Worm (Caenorhabditis elegans) whole organism, L2 larva: Measurements from ENCODE around the gene glt-4.

ENCODE experiments used
- C34F6.9 ChIP-seq: fragments of 150-350 bp; optimal IDR thresholded peaks from 2 replicates; lab custom pipeline; 2014; ENCODE audit warnings: missing biosample characterization, missing genetic modification characterization
- F13H6.1 ChIP-seq: sonication (generic microtip); optimal IDR thresholded peaks from 2 replicates; lab custom pipeline; 2016; ENCODE audit warnings: missing genetic modification characterization, missing compliant biosample characterization
- R02D3.7 ChIP-seq: fragments of 150-350 bp; optimal IDR thresholded peaks from 2 replicates; lab custom pipeline; 2014; ENCODE audit warnings: missing biosample characterization, missing genetic modification characterization
- Y55F3AM.14 ChIP-seq: fragments of 200-800 bp; sonication (Bioruptor generic); optimal IDR thresholded peaks from 2 replicates; lab custom pipeline; 2018; ENCODE audit warnings: mild to moderate bottlenecking, missing genetic modification characterization, missing compliant biosample characterization
- ZK546.5 ChIP-seq: sonication (generic microtip); optimal IDR thresholded peaks from 2 replicates; lab custom pipeline; 2017; ENCODE audit warnings: missing biosample characterization, missing genetic modification characterization
- alr-1 ChIP-seq: fragments of 150-350 bp; optimal IDR thresholded peaks from 2 replicates; lab custom pipeline; 2014; ENCODE audit warnings: missing biosample characterization, missing genetic modification characterization
- ceh-16 ChIP-seq: fragments of 150-350 bp; optimal IDR thresholded peaks from 2 replicates; lab custom pipeline; 2014; ENCODE audit warnings: missing biosample characterization, missing genetic modification characterization
- ceh-82 ChIP-seq: fragments of 150-350 bp; optimal IDR thresholded peaks from 2 replicates; lab custom pipeline; 2014; ENCODE audit warnings: missing biosample characterization, missing genetic modification characterization
- egl-27 ChIP-seq: sonication (generic microtip); optimal IDR thresholded peaks from 3 replicates; lab custom pipeline; 2017; ENCODE audit warnings: missing biosample characterization, missing genetic modification reagents, missing genetic modification characterization
- elt-3 ChIP-seq: sonication (generic microtip); optimal IDR thresholded peaks from 2 replicates; lab custom pipeline; 2017; ENCODE audit warnings: missing biosample characterization, missing genetic modification characterization
- gmeb-1 ChIP-seq: fragments of 150-350 bp; optimal IDR thresholded peaks from 2 replicates; lab custom pipeline; 2014; ENCODE audit warnings: missing biosample characterization, missing genetic modification characterization
- lin-13 ChIP-seq: fragments of 150-350 bp; optimal IDR thresholded peaks from 2 replicates; lab custom pipeline; 2014; ENCODE audit warnings: missing biosample characterization, missing genetic modification reagents, missing genetic modification characterization
- lin-39 ChIP-seq: fragments of 150-350 bp; optimal IDR thresholded peaks from 2 replicates; lab custom pipeline; 2014; ENCODE audit warnings: missing biosample characterization, missing genetic modification reagents, missing genetic modification characterization
- lsy-2 ChIP-seq, 2 experiments: fragments of 150-350 bp in 1 of 2; sonication (generic microtip) in 1 of 2; optimal IDR thresholded peaks; 2 replicates each; lab custom pipeline; 2014 to 2017; ENCODE audit warnings: missing biosample characterization in 2 of 2, missing genetic modification characterization in 2 of 2
- mab-5 ChIP-seq: fragments of 150-350 bp; optimal IDR thresholded peaks from 2 replicates; lab custom pipeline; 2014; ENCODE audit warnings: missing biosample characterization, missing genetic modification characterization
- mbf-1 ChIP-seq: sonication (generic microtip); optimal IDR thresholded peaks from 2 replicates; lab custom pipeline; 2017; ENCODE audit warnings: missing biosample characterization, missing genetic modification characterization
- mdl-1 ChIP-seq, 2 experiments: fragments of 150-350 bp in 1 of 2; sonication (generic microtip) in 1 of 2; optimal IDR thresholded peaks; 2 replicates each; lab custom pipeline; 2017; ENCODE audit warnings: missing biosample characterization in 2 of 2, missing genetic modification characterization in 2 of 2
- nhr-10 ChIP-seq: sonication (generic microtip); optimal IDR thresholded peaks from 2 replicates; lab custom pipeline; 2017; ENCODE audit warnings: missing biosample characterization, missing genetic modification characterization
- nhr-11 ChIP-seq: fragments of 150-350 bp; optimal IDR thresholded peaks from 2 replicates; lab custom pipeline; 2014; ENCODE audit warnings: missing biosample characterization, missing genetic modification characterization
- nhr-12 ChIP-seq: fragments of 150-350 bp; optimal IDR thresholded peaks from 2 replicates; lab custom pipeline; 2014; ENCODE audit warnings: missing biosample characterization, missing genetic modification characterization
- nhr-129 ChIP-seq: fragments of 150-350 bp; optimal IDR thresholded peaks from 2 replicates; lab custom pipeline; 2014; ENCODE audit warnings: missing biosample characterization, missing genetic modification characterization
- nhr-23 ChIP-seq: fragments of 150-350 bp; optimal IDR thresholded peaks from 2 replicates; lab custom pipeline; 2014; ENCODE audit warnings: missing biosample characterization, missing genetic modification reagents, missing genetic modification characterization
- nhr-25 ChIP-seq: fragments of 150-350 bp; sonication (generic microtip); optimal IDR thresholded peaks from 3 replicates; lab custom pipeline; 2014; ENCODE audit warnings: missing biosample characterization, missing genetic modification characterization
- nhr-6 ChIP-seq: fragments of 150-350 bp; optimal IDR thresholded peaks from 2 replicates; lab custom pipeline; 2014; ENCODE audit warnings: missing biosample characterization, missing genetic modification characterization
- nhr-77 ChIP-seq: fragments of 150-350 bp; optimal IDR thresholded peaks from 2 replicates; lab custom pipeline; 2014; ENCODE audit warnings: missing biosample characterization, missing genetic modification characterization
- peb-1 ChIP-seq: fragments of 150-350 bp; optimal IDR thresholded peaks from 2 replicates; lab custom pipeline; 2014; ENCODE audit warnings: missing biosample characterization, missing genetic modification characterization
- sem-4 ChIP-seq: fragments of 150-350 bp; optimal IDR thresholded peaks from 2 replicates; lab custom pipeline; 2014; ENCODE audit warnings: missing biosample characterization, missing genetic modification reagents, missing genetic modification characterization
- skn-1 ChIP-seq: sonication (generic microtip); optimal IDR thresholded peaks from 2 replicates; lab custom pipeline; 2017; ENCODE audit warnings: missing biosample characterization, missing genetic modification characterization
- sma-3 ChIP-seq: sonication (generic microtip); optimal IDR thresholded peaks from 2 replicates; lab custom pipeline; 2016; ENCODE audit warnings: missing genetic modification reagents, missing genetic modification characterization, missing compliant biosample characterization
- unc-39 ChIP-seq: fragments of 150-350 bp; optimal IDR thresholded peaks from 2 replicates; lab custom pipeline; 2014; ENCODE audit warnings: missing biosample characterization, missing genetic modification characterization
- unc-55 ChIP-seq: fragments of 150-350 bp; sonication (generic microtip); optimal IDR thresholded peaks from 3 replicates; lab custom pipeline; 2014; ENCODE audit warnings: missing biosample characterization, missing genetic modification reagents, missing genetic modification characterization
- unc-62 ChIP-seq: fragments of 150-350 bp; optimal IDR thresholded peaks from 2 replicates; lab custom pipeline; 2014; ENCODE audit warnings: missing biosample characterization, missing genetic modification reagents, missing genetic modification characterization
- zag-1 ChIP-seq: fragments of 150-350 bp; optimal IDR thresholded peaks from 2 replicates; lab custom pipeline; 2014; ENCODE audit warnings: missing biosample characterization, missing genetic modification characterization
- ztf-1 ChIP-seq: fragments of 200-800 bp; sonication (Bioruptor generic); conservative IDR thresholded peaks from 2 replicates; pipeline ENCODE4 v1.3.6; 2022; ENCODE audit warnings: missing genetic modification characterization, missing compliant biosample characterization
- ztf-4 ChIP-seq: fragments of 150-350 bp; optimal IDR thresholded peaks from 2 replicates; lab custom pipeline; 2014; ENCODE audit warnings: missing biosample characterization, missing genetic modification characterization

The glt-4 gene

ce11 chrX:6391491-6391890, 11.7 kb upstream of the glt-4 start, which contains the start of gene igcm-2:
igcm-2 (minus strand) TSS chrX:6391591.
- TF ChIP-seq nhr-11 (tag; lab: Kevin White, UChicago) (no peak), mdl-1 (tag; optimal IDR thresholded peaks at IDR 0.05; lab: Kevin White, UChicago) (no peak), R02D3.7 (tag; lab: Kevin White, UChicago) (no peak), unc-62 (no peak), ceh-82 (no peak), lsy-2 (tag; optimal IDR thresholded peaks at IDR 0.05; lab: Kevin White, UChicago) (no peak), peb-1 (no peak), skn-1 (no peak), mab-5 (tag; lab: Kevin White, UChicago) (no peak), nhr-77 (no peak), sma-3 (GFP tag; lab: Kevin White, UChicago) (no peak), mbf-1 (tag; lab: Kevin White, UChicago) (no peak), ztf-4 (tag; lab: Kevin White, UChicago) (no peak), Y55F3AM.14 (GFP tag; lab: Kevin White, UChicago) (no peak), unc-55 (GFP tag; lab: Kevin White, UChicago) (no peak), elt-3 (tag; lab: Kevin White, UChicago) (no peak)

- TF ChIP-seq C34F6.9 (tag; lab: Kevin White, UChicago) (peak; percentile 8), gmeb-1 (tag; lab: Kevin White, UChicago) (no peak), nhr-25 (no peak), ceh-16 (tag; lab: Kevin White, UChicago) (no peak), lsy-2 (tag; optimal IDR thresholded peaks at IDR 0.05; lab: Kevin White, UChicago) (peak in 1 of 2 experiments; percentile 5), F13H6.1 (tag; lab: Kevin White, UChicago) (peak; percentile 6)
These were observed 3.8 kb upstream of the glt-4 start for ce11 chrX:6399450-6399849.

ce11 chrX:6405905-6406304, 2.7 kb downstream of the glt-4 start:
- TF ChIP-seq lin-39 (tag; lab: Kevin White, UChicago) (no peak), unc-39 (tag; lab: Kevin White, UChicago) (no peak), sma-3 (GFP tag; lab: Kevin White, UChicago) (no peak), lsy-2 (tag; optimal IDR thresholded peaks at IDR 0.05; lab: Kevin White, UChicago) (no peak), unc-62 (no peak), nhr-6 (tag; lab: Kevin White, UChicago) (no peak), egl-27 (tag; lab: Kevin White, UChicago) (no peak), nhr-10 (tag; lab: Kevin White, UChicago) (no peak), ceh-16 (tag; lab: Kevin White, UChicago) (no peak), F13H6.1 (tag; lab: Kevin White, UChicago) (no peak), ztf-1 (GFP tag; lab: Robert Waterston, UW) (no peak), nhr-129 (tag; lab: Kevin White, UChicago) (no peak), mbf-1 (tag; lab: Kevin White, UChicago) (no peak), Y55F3AM.14 (GFP tag; lab: Kevin White, UChicago) (no peak), nhr-12 (tag; lab: Kevin White, UChicago) (no peak), nhr-77 (no peak), ZK546.5 (tag; lab: Kevin White, UChicago) (no peak), nhr-23 (tag; lab: Kevin White, UChicago) (no peak), zag-1 (tag; lab: Kevin White, UChicago) (no peak), alr-1 (tag; lab: Kevin White, UChicago) (no peak)

ce11 chrX:6407805-6408204, 4.6 kb downstream of the glt-4 start:
- TF ChIP-seq lin-13 (GFP tag; lab: Kevin White, UChicago) (no peak), mdl-1 (tag; optimal IDR thresholded peaks at IDR 0.05; lab: Kevin White, UChicago) (no peak), lin-39 (tag; lab: Kevin White, UChicago) (no peak), nhr-23 (tag; lab: Kevin White, UChicago) (no peak), sem-4 (no peak), C34F6.9 (tag; lab: Kevin White, UChicago) (no peak), unc-55 (GFP tag; lab: Kevin White, UChicago) (no peak), nhr-10 (tag; lab: Kevin White, UChicago) (no peak), skn-1 (no peak), ceh-82 (no peak), egl-27 (tag; lab: Kevin White, UChicago) (no peak), mbf-1 (tag; lab: Kevin White, UChicago) (no peak), ztf-1 (GFP tag; lab: Robert Waterston, UW) (no peak), nhr-11 (tag; lab: Kevin White, UChicago) (no peak)
